Worm (Caenorhabditis elegans) whole organism, L2 larva: Measurements from ENCODE around the gene frpr-4.

ENCODE experiments used
- ama-1 ChIP-seq: fragments of 150-350 bp; optimal IDR thresholded peaks from 2 replicates; lab custom pipeline; 2018; ENCODE audit warnings: inconsistent platforms
- egl-27 ChIP-seq: sonication (generic microtip); optimal IDR thresholded peaks from 3 replicates; lab custom pipeline; 2017; ENCODE audit warnings: missing biosample characterization, missing genetic modification reagents, missing genetic modification characterization
- elt-3 ChIP-seq: sonication (generic microtip); optimal IDR thresholded peaks from 2 replicates; lab custom pipeline; 2017; ENCODE audit warnings: missing biosample characterization, missing genetic modification characterization
- fos-1 ChIP-seq: fragments of 150-350 bp; optimal IDR thresholded peaks from 2 replicates; lab custom pipeline; 2014; ENCODE audit warnings: missing biosample characterization, missing genetic modification characterization
- lin-13 ChIP-seq: fragments of 150-350 bp; optimal IDR thresholded peaks from 2 replicates; lab custom pipeline; 2014; ENCODE audit warnings: missing biosample characterization, missing genetic modification reagents, missing genetic modification characterization
- nhr-11 ChIP-seq: fragments of 150-350 bp; optimal IDR thresholded peaks from 2 replicates; lab custom pipeline; 2014; ENCODE audit warnings: missing biosample characterization, missing genetic modification characterization

- no peak for TF ChIP-seq fos-1 (tag; lab: Kevin White, UChicago)
- no peak for TF ChIP-seq elt-3
- TF ChIP-seq egl-27 (tag; lab: Kevin White, UChicago), result no peak
- TF ChIP-seq lin-13, result no peak
- no peak for TF ChIP-seq ama-1 (lab: Kevin White, UChicago)
- no peak for TF ChIP-seq nhr-11 (tag; lab: Kevin White, UChicago)
These were observed 37.0 kb downstream of the frpr-4 start for ce11 chrII:5218349-5218748.
